Fruit fly (Drosophila melanogaster): ENCODE measurements around the gene Tsen54.
A peak's percentile ranks its signal among the peaks of the same experiment; 100 is the strongest.

Gene Tsen54

DNA sequence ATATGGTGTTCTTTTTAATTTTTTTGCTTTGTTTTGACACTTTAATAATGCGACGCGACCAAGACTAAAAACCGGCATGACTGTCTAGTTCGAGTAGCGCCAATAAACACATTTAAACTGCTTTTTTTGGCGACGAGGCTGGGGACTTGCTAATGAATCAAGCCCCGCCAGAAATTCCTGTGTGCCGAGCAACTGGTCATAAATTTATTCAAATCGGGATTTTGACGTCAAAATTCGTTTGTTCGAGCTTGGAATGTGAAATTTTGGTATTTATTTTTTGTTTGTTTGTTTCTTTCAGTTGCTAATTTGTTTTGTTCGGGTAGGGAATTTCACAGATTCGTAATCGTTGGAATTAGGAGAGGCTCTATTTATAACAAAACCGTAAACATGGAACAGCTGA, 2.8 kb downstream of the Tsen54 start:
- no peak for TF ChIP-seq N (GFP tag; optimal IDR thresholded peaks at IDR 0.05)
- no peak for TF ChIP-seq woc (GFP tag; optimal IDR thresholded peaks at IDR 0.05)
- no peak for TF ChIP-seq CrebA (GFP tag; optimal IDR thresholded peaks at IDR 0.05; ENCODE audit: borderline replicate concordance)
- no peak for TF ChIP-seq Jra (GFP tag; optimal IDR thresholded peaks at IDR 0.05)
- TF ChIP-seq Rel (GFP tag; optimal IDR thresholded peaks at IDR 0.05) = no peak
- peak; percentile 10 for TF ChIP-seq Rel (tag; optimal IDR thresholded peaks at IDR 0.05)

DNA sequence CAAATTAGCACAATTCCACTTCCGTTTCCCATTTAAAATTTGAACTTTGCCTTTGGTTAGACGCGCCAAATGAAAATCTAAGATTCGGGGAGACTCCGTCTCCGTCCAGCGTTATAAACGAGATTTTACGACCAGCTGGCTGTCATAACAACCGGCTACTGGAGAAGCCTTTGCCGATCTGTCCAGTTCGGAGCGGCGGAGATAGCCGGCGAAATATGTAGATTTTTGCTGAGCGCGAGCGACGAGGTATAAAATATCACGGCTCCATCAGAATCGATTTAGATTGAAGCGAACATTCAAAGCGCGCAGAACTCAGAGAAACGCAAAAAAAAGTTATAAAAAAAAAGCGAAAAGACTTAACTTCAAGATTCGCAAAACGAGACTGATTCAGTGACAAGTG, 8.3 kb downstream of the Tsen54 start, which contains the start of gene CG11529:
Gene CG11529 (plus strand): TSS at position 301 of the 400 bp plus-strand sequence.
- TF ChIP-seq Jra (GFP tag; optimal IDR thresholded peaks at IDR 0.05) = no peak
- TF ChIP-seq sv (GFP tag; optimal IDR thresholded peaks at IDR 0.05) = no peak
- no peak for TF ChIP-seq Rel (GFP tag; optimal IDR thresholded peaks at IDR 0.05)
- no peak for TF ChIP-seq Rel (tag; optimal IDR thresholded peaks at IDR 0.05)
- TF ChIP-seq HLH106 (tag; optimal IDR thresholded peaks at IDR 0.05) = no peak
- TF ChIP-seq brk (GFP tag; optimal IDR thresholded peaks at IDR 0.05) = no peak
- no peak for TF ChIP-seq usp (GFP tag; optimal IDR thresholded peaks at IDR 0.05)
- no peak for TF ChIP-seq Hr83 (GFP tag; optimal IDR thresholded peaks at IDR 0.05; ENCODE audit: poor library complexity, severe bottlenecking)

DNA sequence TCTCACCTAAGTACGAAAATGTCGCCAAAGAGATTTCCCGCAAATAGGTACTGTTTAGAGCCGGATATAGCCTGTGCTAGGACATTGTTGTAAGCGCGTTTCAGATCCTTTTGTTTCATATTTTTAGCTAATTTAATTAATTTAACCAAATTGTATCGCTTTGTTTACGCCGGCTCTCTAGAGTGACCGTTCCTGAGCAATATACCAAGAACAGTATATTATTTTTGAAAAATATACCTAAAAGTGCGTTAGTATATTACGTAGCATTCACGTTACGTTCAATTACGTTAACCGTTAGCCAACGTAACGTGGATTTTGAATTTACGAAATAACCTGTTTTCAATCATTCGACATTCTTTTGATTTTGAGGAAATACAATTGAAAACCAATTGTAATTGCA, 12.3 kb downstream of the Tsen54 start, which contains the start of gene thoc6:
Gene thoc6 (minus strand): TSS at position 204 of the 400 bp plus-strand sequence.
- TF ChIP-seq CrebA (GFP tag; optimal IDR thresholded peaks at IDR 0.05; ENCODE audit: borderline replicate concordance) (peak; percentile 42), br (GFP tag; optimal IDR thresholded peaks at IDR 0.05) (no peak), CG9705 (GFP tag; optimal IDR thresholded peaks at IDR 0.05) (no peak)

DNA sequence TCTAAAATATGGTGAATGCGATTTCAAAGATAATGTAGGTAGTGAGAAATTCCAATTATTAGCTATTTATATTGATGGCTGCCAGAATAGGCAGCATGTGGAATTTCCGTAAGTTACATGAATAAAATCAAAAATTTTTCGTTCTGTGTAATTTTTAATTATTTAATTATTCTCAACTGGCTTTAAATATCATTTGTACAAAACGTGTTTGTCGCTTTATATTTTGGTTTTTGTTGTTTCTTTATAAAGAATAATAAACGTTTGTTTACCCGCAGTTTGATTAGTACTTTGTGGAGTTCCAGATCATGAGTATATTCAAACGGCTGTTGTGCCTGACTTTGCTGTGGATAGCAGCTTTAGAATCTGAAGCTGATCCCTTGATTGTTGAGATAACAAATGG, 15.4 kb downstream of the Tsen54 start, which contains the start of gene Est-P:
Gene Est-P (plus strand): TSS at position 301 of the 400 bp plus-strand sequence.
- TF ChIP-seq tai (GFP tag; optimal IDR thresholded peaks at IDR 0.05) (no peak), Jra (GFP tag; optimal IDR thresholded peaks at IDR 0.05) (no peak), Hnf4 (GFP tag; optimal IDR thresholded peaks at IDR 0.05) (no peak), Rel (GFP tag; optimal IDR thresholded peaks at IDR 0.05) (no peak), Rel (tag; optimal IDR thresholded peaks at IDR 0.05) (no peak), Hr83 (GFP tag; optimal IDR thresholded peaks at IDR 0.05; ENCODE audit: poor library complexity, severe bottlenecking) (no peak), Sp1 (GFP tag; optimal IDR thresholded peaks at IDR 0.05) (no peak), dmrt93B (GFP tag; optimal IDR thresholded peaks at IDR 0.05) (no peak), pan (optimal IDR thresholded peaks at IDR 0.05) (no peak), woc (GFP tag; optimal IDR thresholded peaks at IDR 0.05) (no peak), lola (GFP tag; optimal IDR thresholded peaks at IDR 0.05) (no peak), Dfd (GFP tag; optimal IDR thresholded peaks at IDR 0.05) (no peak), Abd-B (GFP tag; optimal IDR thresholded peaks at IDR 0.05) (no peak), sv (GFP tag; optimal IDR thresholded peaks at IDR 0.05) (no peak), fru (GFP tag; optimal IDR thresholded peaks at IDR 0.05) (no peak), psq (GFP tag; optimal IDR thresholded peaks at IDR 0.05) (no peak), Vsx2 (GFP tag; optimal IDR thresholded peaks at IDR 0.05; ENCODE audit: partially characterized antibody) (no peak), Dif (GFP tag; optimal IDR thresholded peaks at IDR 0.05; ENCODE audit: partially characterized antibody) (no peak), h (GFP tag; optimal IDR thresholded peaks at IDR 0.05) (no peak), dl (GFP tag; optimal IDR thresholded peaks at IDR 0.05; ENCODE audit: insufficient read depth in 1 of 2, partially characterized antibody in 2 of 2) (no peak)

DNA sequence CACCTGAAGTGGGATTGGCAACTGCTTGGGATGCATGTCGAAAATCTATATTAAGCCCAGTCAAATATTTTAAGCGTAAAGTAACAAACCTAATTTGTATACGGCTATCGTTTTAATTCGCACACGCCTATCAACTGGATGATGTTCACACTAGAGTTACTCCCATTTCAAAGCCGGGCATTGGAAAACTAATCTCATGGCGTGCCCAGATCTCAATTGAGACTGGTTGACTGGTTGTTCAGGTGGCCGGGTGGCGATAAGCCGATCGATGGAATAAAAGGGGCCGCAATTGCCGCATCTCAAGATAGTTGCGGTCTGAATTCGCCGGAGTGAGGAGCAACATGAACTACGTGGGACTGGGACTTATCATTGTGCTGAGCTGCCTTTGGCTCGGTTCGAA, 17.3 kb downstream of the Tsen54 start, which contains the start of gene Est-6:
Gene Est-6 (plus strand): TSS at position 301 of the 400 bp plus-strand sequence.
- TF ChIP-seq foxo (GFP tag; optimal IDR thresholded peaks at IDR 0.05) = no peak
- TF ChIP-seq Mio (GFP tag; optimal IDR thresholded peaks at IDR 0.05) = no peak
- no peak for TF ChIP-seq dl (GFP tag; optimal IDR thresholded peaks at IDR 0.05; ENCODE audit: insufficient read depth in 1 of 2, partially characterized antibody in 2 of 2)
- TF ChIP-seq Rel (GFP tag; optimal IDR thresholded peaks at IDR 0.05) = no peak
- TF ChIP-seq Rel (tag; optimal IDR thresholded peaks at IDR 0.05) = no peak
- no peak for TF ChIP-seq psq (GFP tag; optimal IDR thresholded peaks at IDR 0.05)

DNA sequence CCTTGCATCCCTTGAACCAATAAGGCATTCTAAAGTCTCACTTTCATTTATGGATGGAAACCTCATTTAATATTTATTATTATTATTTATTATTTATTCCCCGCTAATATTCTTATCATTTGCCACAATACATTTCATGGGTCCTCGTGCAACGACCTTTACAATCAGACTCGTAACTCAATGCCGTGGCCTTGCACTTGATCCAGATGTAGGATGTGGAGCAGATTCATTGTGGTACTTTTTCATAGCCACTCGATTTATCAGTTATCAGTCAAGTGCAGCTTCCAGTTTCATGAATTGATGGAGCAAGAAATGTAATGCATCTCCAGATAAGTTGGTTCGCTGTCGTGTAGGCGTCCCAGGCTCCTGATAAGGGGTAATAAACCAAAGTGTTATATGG, 20.5 kb downstream of the Tsen54 start:
- TF ChIP-seq woc (GFP tag; optimal IDR thresholded peaks at IDR 0.05) = no peak
- no peak for TF ChIP-seq Rel (GFP tag; optimal IDR thresholded peaks at IDR 0.05)
- TF ChIP-seq Rel (tag; optimal IDR thresholded peaks at IDR 0.05) = peak; percentile 52
